Worm (Caenorhabditis elegans): Measurements from ENCODE around the gene cutl-11.

DNA sequence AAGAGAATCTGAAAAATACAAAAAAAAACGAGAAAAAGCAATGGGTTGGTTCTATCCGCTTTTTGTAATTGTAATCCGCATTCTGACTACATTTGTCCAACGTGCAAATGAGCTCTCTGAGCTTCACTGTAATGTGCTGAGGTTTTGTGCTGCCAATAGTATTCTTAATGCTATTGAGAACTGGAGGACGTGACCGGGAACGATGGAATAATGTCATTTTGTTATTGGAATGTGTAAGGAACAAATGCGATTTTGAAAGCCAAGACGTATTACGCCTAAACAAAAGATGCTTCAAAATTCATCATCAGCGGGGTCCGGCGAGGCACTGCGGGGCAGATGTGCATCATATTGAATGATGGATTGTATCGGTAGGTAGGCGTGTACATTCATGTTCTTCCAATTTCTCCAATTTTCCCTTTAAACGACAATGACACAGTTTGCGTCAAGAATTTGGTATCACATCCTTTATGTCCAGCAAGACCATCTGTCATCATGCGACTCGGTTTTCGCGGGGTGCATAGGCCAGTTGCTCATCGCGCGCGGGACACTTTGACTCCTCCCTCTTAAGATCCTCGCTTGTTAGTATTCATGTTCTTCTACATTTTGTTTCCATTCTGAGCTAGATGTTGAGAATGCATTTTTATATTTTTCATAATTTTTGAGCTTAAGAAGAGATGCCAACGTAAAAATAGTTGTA lies 22.6 kb upstream of the cutl-11 start:
- no peak for TF ChIP-seq W03F9.2 (tag; optimal IDR thresholded peaks at IDR 0.05)
- no peak for TF ChIP-seq him-1 (tag; optimal IDR thresholded peaks at IDR 0.05)

Data from whole organism, L4/young adult.